Fruit fly (Drosophila melanogaster): ENCODE results near the gene CG13305.
A peak's percentile ranks its signal among the peaks of the same experiment; 100 is the strongest.

CG13305 gene

DNA sequence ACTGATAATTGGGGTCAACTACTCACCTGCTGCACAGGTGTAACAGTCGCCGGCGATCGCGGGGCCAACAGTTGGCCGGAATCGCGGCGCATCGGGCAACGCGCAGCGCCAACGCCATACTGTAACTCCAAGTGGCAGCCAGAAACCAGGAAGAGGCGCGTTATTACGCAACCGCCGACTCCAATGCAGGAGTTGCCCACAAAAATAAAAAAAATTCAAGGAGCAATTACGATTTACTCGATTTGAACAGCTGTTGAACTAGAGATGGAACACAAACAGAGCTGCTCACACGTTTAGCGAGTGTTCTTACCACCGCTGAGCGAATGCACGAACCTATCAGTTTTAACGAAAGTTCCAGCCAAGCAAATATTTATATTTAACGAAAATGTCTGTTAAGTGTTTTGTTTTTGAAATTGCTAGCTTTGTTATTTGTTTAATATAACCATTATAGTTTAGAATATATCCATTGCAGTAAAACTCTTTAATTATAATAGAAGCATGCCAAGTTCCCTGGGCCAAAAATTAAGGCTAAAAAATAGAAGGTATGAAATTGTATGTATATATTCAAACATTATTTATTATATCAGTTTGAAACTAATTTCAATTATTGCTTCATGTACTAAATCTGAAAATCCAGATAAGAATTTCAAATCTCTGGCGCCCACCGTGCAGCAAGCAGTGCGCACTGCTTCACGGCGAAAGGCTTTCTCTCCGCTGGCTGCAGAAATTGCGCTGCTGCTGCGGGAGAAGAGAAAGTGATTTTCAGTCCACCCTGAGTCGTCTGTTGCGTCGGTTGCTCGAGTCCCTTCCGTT, 42.5 kb downstream of the CG13305 start, which contains the start of the genes CG5989 and CG6282 (continued):
- TF ChIP-seq CG31365 (tag; optimal IDR thresholded peaks at IDR 0.05) (peak; percentile 96), CG4707 (GFP tag; optimal IDR thresholded peaks at IDR 0.05) (peak; percentile 96), gsb-n (tag; optimal IDR thresholded peaks at IDR 0.05) (peak; percentile 29), Pdp1 (GFP tag; optimal IDR thresholded peaks at IDR 0.05) (peak; percentile 4 to 75), Oli (tag; optimal IDR thresholded peaks at IDR 0.05) (peak; percentile 20), CG17186 (GFP tag; optimal IDR thresholded peaks at IDR 0.05) (no peak), unpg (GFP tag; optimal IDR thresholded peaks at IDR 0.05) (peak; percentile 60), CG1529 (GFP tag; optimal IDR thresholded peaks at IDR 0.05) (no peak), CG13287 (GFP tag; IDR thresholded peaks at IDR 0.05; ENCODE audit: partially characterized antibody) (peak; percentile 76), hth (optimal IDR thresholded peaks at IDR 0.05) (no peak), ase (GFP tag; IDR thresholded peaks at IDR 0.05) (0 out of 3 replicates have a peak, but pooled peaks have one; percentile 14), Max (GFP tag; optimal IDR thresholded peaks at IDR 0.05) (peak; percentile 52), Ets97D (GFP tag; optimal IDR thresholded peaks at IDR 0.05) (peak; percentile 79), D19A (tag; optimal IDR thresholded peaks at IDR 0.05) (no peak), Gug (GFP tag; IDR thresholded peaks at IDR 0.05) (peak; percentile 56; the same call in 1 of the 4 replicates), CG14014 (GFP tag; IDR thresholded peaks at IDR 0.05) (peak; percentile 57), grau (tag; optimal IDR thresholded peaks at IDR 0.05) (peak; percentile 49), CG10366 (GFP tag; IDR thresholded peaks at IDR 0.05) (peak; percentile 44), sima (GFP tag; optimal IDR thresholded peaks at IDR 0.05) (no peak), klu (GFP tag; IDR thresholded peaks at IDR 0.05) (no peak), ato (GFP tag; IDR thresholded peaks at IDR 0.05; ENCODE audit: partially characterized antibody) (0 out of 2 replicates have a peak, but pooled peaks have one; percentile 32), nau (GFP tag; optimal IDR thresholded peaks at IDR 0.05) (no peak), gfzf (GFP tag; optimal IDR thresholded peaks at IDR 0.05) (peak; percentile 52), grn (GFP tag; optimal IDR thresholded peaks at IDR 0.05) (no peak), org-1 (GFP tag; optimal IDR thresholded peaks at IDR 0.05) (peak; percentile 13)

DNA sequence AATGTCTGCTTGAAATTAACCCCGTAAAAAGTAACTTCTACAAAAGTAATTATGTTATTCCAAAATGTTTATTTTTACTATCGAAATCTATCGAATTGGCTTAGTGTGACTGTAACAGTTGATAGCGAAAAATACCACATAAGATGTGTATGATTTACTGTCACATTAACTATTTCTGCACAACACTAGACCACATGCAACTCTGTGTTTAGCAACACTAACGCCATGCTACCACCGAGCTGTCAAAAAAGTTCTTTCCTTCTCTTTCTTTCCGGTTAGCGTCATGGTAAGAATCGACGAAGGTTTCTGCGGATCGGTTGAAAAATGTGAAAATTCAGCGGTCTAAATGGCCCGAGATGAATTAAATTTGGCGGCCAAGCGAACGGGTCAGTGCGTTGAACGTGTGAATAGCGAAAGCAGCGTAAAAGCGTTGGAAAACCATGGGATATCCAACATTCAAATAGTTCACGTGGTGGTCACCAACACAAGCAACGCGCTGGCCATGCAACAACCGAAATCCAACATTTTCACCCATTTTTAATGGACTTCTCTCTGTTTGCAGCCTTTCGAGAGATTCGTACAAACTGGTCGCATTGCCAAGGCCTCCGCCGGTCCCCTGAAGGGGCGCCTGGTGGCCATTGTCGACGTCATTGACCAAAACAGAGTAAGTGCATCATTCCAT, 45.7 kb downstream of the CG13305 start, which contains the start of the genes Nelf-E and RpL14:
Gene Nelf-E, minus strand, starts transcription at position 128 of the 682 bp plus-strand sequence.
Gene RpL14, plus strand, starts transcription at position 255 of the 682 bp plus-strand sequence.
- TF ChIP-seq CG34224 (GFP tag; IDR thresholded peaks at IDR 0.05; ENCODE audit: partially characterized antibody) (0 out of 3 replicates have a peak, but pooled peaks have one; percentile 49), p53 (GFP tag; optimal IDR thresholded peaks at IDR 0.05) (peak; percentile 93), insv (GFP tag; optimal IDR thresholded peaks at IDR 0.05) (peak in 1 of 2 experiments; percentile 83), CG7556 (GFP tag; optimal IDR thresholded peaks at IDR 0.05) (peak; percentile 89), CG6791 (GFP tag; IDR thresholded peaks at IDR 0.05; ENCODE audit: partially characterized antibody) (no peak), CG31224 (GFP tag; IDR thresholded peaks at IDR 0.05) (peak; percentile 86), CG10543 (GFP tag; optimal IDR thresholded peaks at IDR 0.05) (peak; percentile 97), Camta (GFP tag; optimal IDR thresholded peaks at IDR 0.05) (peak; percentile 96), dpn (GFP tag; optimal IDR thresholded peaks at IDR 0.05) (peak; percentile 87 to 97), kah (GFP tag; optimal IDR thresholded peaks at IDR 0.05) (peak; percentile 92), CG11085 (GFP tag; IDR thresholded peaks at IDR 0.05) (peak; percentile 93), CG17612 (GFP tag; IDR thresholded peaks at IDR 0.05) (peak; percentile 80; the same call in 1 of the 2 replicates), Rfx (GFP tag; IDR thresholded peaks at IDR 0.05) (peak; percentile 98), Opbp (GFP tag; IDR thresholded peaks at IDR 0.05; ENCODE audit: partially characterized antibody) (peak; percentile 61; the same call in 1 of the 3 replicates), CG15479 (GFP tag; optimal IDR thresholded peaks at IDR 0.05) (peak; percentile 40), CG43689 (GFP tag; IDR thresholded peaks at IDR 0.05) (peak; percentile 87), klu (GFP tag; IDR thresholded peaks at IDR 0.05) (peak; percentile 85), CG9437 (GFP tag; optimal IDR thresholded peaks at IDR 0.05) (peak; percentile 88), Mrtf (GFP tag; IDR thresholded peaks at IDR 0.05) (peak; percentile 79), cato (GFP tag; optimal IDR thresholded peaks at IDR 0.05; ENCODE audit: borderline replicate concordance) (peak; percentile 85), CG8388 (GFP tag; optimal IDR thresholded peaks at IDR 0.05) (peak; percentile 89), Sry-β (GFP tag; optimal IDR thresholded peaks at IDR 0.05) (peak; percentile 72), stwl (tag; optimal IDR thresholded peaks at IDR 0.05) (peak; percentile 98)
